Worm (Caenorhabditis elegans) whole organism, young adult: ENCODE measurements around the gene srsx-11.

Source experiments
- B0019.2 ChIP-seq: fragments of 200-800 bp; sonication (Bioruptor generic); conservative IDR thresholded peaks from 2 replicates; pipeline ENCODE4 v1.3.6; 2022; ENCODE audit warnings: missing genetic modification reagents, missing genetic modification characterization, missing compliant biosample characterization
- B0261.1 ChIP-seq: sonication (generic microtip); optimal IDR thresholded peaks from 2 replicates; lab custom pipeline; 2016; ENCODE audit warnings: mild to moderate bottlenecking, missing genetic modification characterization, moderate library complexity, missing compliant biosample characterization
- D2030.7 ChIP-seq: fragments of 200-800 bp; sonication (Bioruptor generic); IDR thresholded peaks from 2 replicates; pipeline ENCODE4 v1.3.6; 2022; ENCODE audit warnings: missing genetic modification reagents, missing genetic modification characterization, missing compliant biosample characterization
- F22D6.2 ChIP-seq: sonication (generic microtip); optimal IDR thresholded peaks from 2 replicates; lab custom pipeline; 2016; ENCODE audit warnings: mild to moderate bottlenecking, missing genetic modification characterization, missing compliant biosample characterization
- F33H1.4 ChIP-seq: fragments of 200-800 bp; sonication (Bioruptor generic); IDR thresholded peaks from 2 replicates; pipeline ENCODE4 v1.3.6; 2022; ENCODE audit warnings: missing genetic modification reagents, missing genetic modification characterization, missing compliant biosample characterization
- F37B4.10 ChIP-seq: fragments of 200-800 bp; sonication (Bioruptor generic); IDR thresholded peaks from 2 replicates; pipeline ENCODE4 v1.3.6; 2022; ENCODE audit warnings: missing genetic modification characterization, missing compliant biosample characterization
- F39B2.1 ChIP-seq: fragments of 200-800 bp; sonication (Bioruptor generic); IDR thresholded peaks from 2 replicates; pipeline ENCODE4 v1.3.6; 2022; ENCODE audit warnings: missing genetic modification reagents, missing genetic modification characterization, missing compliant biosample characterization
- ama-1 ChIP-seq, 3 experiments: fragments of 150-350 bp in 1 of 3; sonication (generic microtip) in 2 of 3; optimal IDR thresholded peaks; 2 replicates each; lab custom pipeline; 2014 to 2018; ENCODE audit warnings: missing biosample characterization in 2 of 3, missing genetic modification characterization in 2 of 3, missing genetic modification reagents in 2 of 3
- atf-7 ChIP-seq: sonication (generic microtip); optimal IDR thresholded peaks from 2 replicates; lab custom pipeline; 2017; ENCODE audit warnings: mild to moderate bottlenecking, missing genetic modification characterization, missing compliant biosample characterization
- attf-3 ChIP-seq: fragments of 200-800 bp; sonication (Bioruptor generic); conservative IDR thresholded peaks from 2 replicates; pipeline ENCODE4 v1.3.6; 2022; ENCODE audit warnings: missing genetic modification reagents, missing genetic modification characterization, missing compliant biosample characterization
- attf-5 ChIP-seq: fragments of 200-800 bp; sonication (Bioruptor generic); optimal IDR thresholded peaks from 2 replicates; lab custom pipeline; 2018; ENCODE audit warnings: mild to moderate bottlenecking, missing genetic modification characterization, missing compliant biosample characterization
- attf-6 ChIP-seq: fragments of 200-800 bp; sonication (Bioruptor generic); IDR thresholded peaks from 2 replicates; pipeline ENCODE4 v1.3.6; 2022; ENCODE audit warnings: missing genetic modification reagents, missing genetic modification characterization, missing compliant biosample characterization
- bed-2 ChIP-seq: fragments of 200-800 bp; sonication (Bioruptor generic); IDR thresholded peaks from 2 replicates; pipeline ENCODE4 v1.3.6; 2022; ENCODE audit warnings: missing genetic modification reagents, missing genetic modification characterization, missing compliant biosample characterization
- cebp-2 ChIP-seq: fragments of 200-800 bp; sonication (Bioruptor generic); IDR thresholded peaks from 2 replicates; pipeline ENCODE4 v1.3.6; 2022; ENCODE audit warnings: missing genetic modification characterization, missing compliant biosample characterization
- ceh-100 ChIP-seq: fragments of 200-800 bp; sonication (Bioruptor generic); IDR thresholded peaks from 2 replicates; pipeline ENCODE4 v1.3.6; 2022; ENCODE audit warnings: missing genetic modification reagents, missing genetic modification characterization, missing compliant biosample characterization
- ceh-40 ChIP-seq: fragments of 200-800 bp; sonication (Bioruptor generic); IDR thresholded peaks from 2 replicates; pipeline ENCODE4 v1.3.6; 2022; ENCODE audit warnings: missing genetic modification characterization, missing compliant biosample characterization
- ceh-58 ChIP-seq: fragments of 200-800 bp; sonication (Bioruptor generic); IDR thresholded peaks from 2 replicates; pipeline ENCODE4 v1.3.6; 2022; ENCODE audit warnings: missing genetic modification characterization, missing compliant biosample characterization
- ceh-79 ChIP-seq: sonication (generic microtip); optimal IDR thresholded peaks from 2 replicates; lab custom pipeline; 2017; ENCODE audit warnings: mild to moderate bottlenecking, missing genetic modification characterization, missing compliant biosample characterization
- chd-7 ChIP-seq: sonication (generic microtip); optimal IDR thresholded peaks from 2 replicates; lab custom pipeline; 2016; ENCODE audit warnings: mild to moderate bottlenecking, missing genetic modification characterization, moderate library complexity, missing compliant biosample characterization
- dox-1 ChIP-seq: fragments of 200-800 bp; sonication (Bioruptor generic); IDR thresholded peaks from 2 replicates; pipeline ENCODE4 v1.3.6; 2022; ENCODE audit warnings: missing genetic modification reagents, missing genetic modification characterization, missing compliant biosample characterization
- dpl-1 ChIP-seq: fragments of 150-350 bp; optimal IDR thresholded peaks from 2 replicates; lab custom pipeline; 2014; ENCODE audit warnings: missing biosample characterization, missing genetic modification reagents, missing genetic modification characterization
- ets-4 ChIP-seq: fragments of 200-800 bp; sonication (Bioruptor generic); optimal IDR thresholded peaks from 2 replicates; lab custom pipeline; 2018; ENCODE audit warnings: mild to moderate bottlenecking, missing genetic modification characterization, missing compliant biosample characterization
- hmg-20 ChIP-seq: fragments of 200-800 bp; sonication (Bioruptor generic); IDR thresholded peaks from 2 replicates; pipeline ENCODE4 v1.3.6; 2022; ENCODE audit warnings: missing genetic modification reagents, missing genetic modification characterization, missing compliant biosample characterization
- let-607 ChIP-seq, 2 experiments: fragments of 200-800 bp in 1 of 2; sonication (Bioruptor generic) in 1 of 2; sonication (generic microtip) in 1 of 2; optimal IDR thresholded peaks; 2 replicates each; lab custom pipeline; 2016 to 2018; ENCODE audit warnings: mild to moderate bottlenecking in 2 of 2, missing compliant biosample characterization in 2 of 2, missing genetic modification characterization in 2 of 2, moderate library complexity in 2 of 2, missing genotype in 1 of 2
- lin-26 ChIP-seq: fragments of 200-800 bp; sonication (Bioruptor generic); IDR thresholded peaks from 2 replicates; pipeline ENCODE4 v1.3.6; 2022; ENCODE audit warnings: missing genetic modification reagents, missing genetic modification characterization, missing compliant biosample characterization
- lsl-1 ChIP-seq: fragments of 200-800 bp; sonication (Bioruptor generic); optimal IDR thresholded peaks from 2 replicates; lab custom pipeline; 2018; ENCODE audit warnings: mild to moderate bottlenecking, missing genetic modification characterization, moderate library complexity, missing compliant biosample characterization
- mcd-1 ChIP-seq: fragments of 200-800 bp; sonication (Bioruptor generic); IDR thresholded peaks from 2 replicates; pipeline ENCODE4 v1.3.6; 2022; ENCODE audit warnings: missing genetic modification reagents, missing genetic modification characterization, missing compliant biosample characterization
- mes-4 ChIP-seq: sonication (generic microtip); optimal IDR thresholded peaks from 2 replicates; lab custom pipeline; 2016; ENCODE audit warnings: missing genotype, missing genetic modification characterization, missing compliant biosample characterization
- nfyb-1 ChIP-seq: fragments of 200-800 bp; sonication (Bioruptor generic); IDR thresholded peaks from 2 replicates; pipeline ENCODE4 v1.3.6; 2022; ENCODE audit warnings: missing genetic modification reagents, missing genetic modification characterization, missing compliant biosample characterization
- pha-4 ChIP-seq: fragments of 150-350 bp; sonication (generic microtip); optimal IDR thresholded peaks from 2 replicates; lab custom pipeline; 2014; ENCODE audit warnings: missing biosample characterization, missing genetic modification reagents, missing genetic modification characterization
- rpc-1 ChIP-seq, 2 experiments: fragments of 150-350 bp in 1 of 2; sonication (generic microtip) in 1 of 2; optimal IDR thresholded peaks; 2 replicates each; lab custom pipeline; 2014 to 2018; ENCODE audit warnings: missing biosample characterization in 1 of 2, missing genetic modification characterization in 1 of 2, missing genetic modification reagents in 1 of 2, missing genotype in 1 of 2
- sdz-38 ChIP-seq: sonication (generic microtip); optimal IDR thresholded peaks from 2 replicates; lab custom pipeline; 2016; ENCODE audit warnings: missing genotype, missing genetic modification characterization, missing compliant biosample characterization
- snpc-1.1 ChIP-seq: sonication (generic microtip); optimal IDR thresholded peaks from 2 replicates; lab custom pipeline; 2017; ENCODE audit warnings: missing genetic modification characterization, mild to moderate bottlenecking, missing compliant biosample characterization, antibody characterized with exemption, moderate library complexity, missing genotype, missing genetic modification reagents; ENCODE audit not compliant: insufficient read depth
- snpc-3.4 ChIP-seq: sonication (generic microtip); optimal IDR thresholded peaks from 2 replicates; lab custom pipeline; 2017; ENCODE audit warnings: missing genetic modification characterization, mild to moderate bottlenecking, missing compliant biosample characterization, antibody characterized with exemption, moderate library complexity, missing genotype, missing genetic modification reagents
- zfh-2 ChIP-seq: fragments of 200-800 bp; sonication (Bioruptor generic); conservative IDR thresholded peaks from 2 replicates; pipeline ENCODE4 v1.3.6; 2022; ENCODE audit warnings: missing genetic modification reagents, missing genetic modification characterization, missing compliant biosample characterization
- zim-3 ChIP-seq: sonication (generic microtip); optimal IDR thresholded peaks from 2 replicates; lab custom pipeline; 2017; ENCODE audit warnings: mild to moderate bottlenecking, missing genetic modification characterization, moderate library complexity, missing compliant biosample characterization
- ztf-25 ChIP-seq: fragments of 200-800 bp; sonication (Bioruptor generic); IDR thresholded peaks from 2 replicates; pipeline ENCODE4 v1.3.6; 2022; ENCODE audit warnings: missing genetic modification reagents, missing genetic modification characterization, missing compliant biosample characterization
- ztf-3 ChIP-seq: fragments of 200-800 bp; sonication (Bioruptor generic); optimal IDR thresholded peaks from 2 replicates; lab custom pipeline; 2018; ENCODE audit warnings: mild to moderate bottlenecking, missing genetic modification characterization, missing compliant biosample characterization

srsx-11 gene

ce11 chrV:4935096-4935495, 43.9 kb downstream of the srsx-11 start:
- TF ChIP-seq mes-4 (tag; lab: Kevin White, UChicago) (no peak), pha-4 (tag; lab: Kevin White, UChicago) (no peak), zfh-2 (GFP tag; lab: Robert Waterston, UW) (no peak), B0261.1 (tag; lab: Kevin White, UChicago) (no peak), rpc-1 (optimal IDR thresholded peaks at IDR 0.05; lab: Kevin White, UChicago) (no peak), rpc-1 (tag; optimal IDR thresholded peaks at IDR 0.05; lab: Kevin White, UChicago) (no peak)
- TF ChIP-seq, all 124 proteins: peak for 0

- TF ChIP-seq D2030.7 (GFP tag; lab: Robert Waterston, UW): no peak
- TF ChIP-seq snpc-3.4 (tag; lab: Kevin White, UChicago): no peak
- TF ChIP-seq, all 124 proteins: peak for 0
These were observed 44.6 kb downstream of the srsx-11 start, which contains the start of gene catp-2 for ce11 chrV:4934406-4934805. catp-2 (plus strand) TSS chrV:4934706.

- TF ChIP-seq mcd-1 (GFP tag; lab: Robert Waterston, UW): no peak
- no peak for TF ChIP-seq F37B4.10 (GFP tag; lab: Robert Waterston, UW)
- TF ChIP-seq ceh-40 (GFP tag; lab: Robert Waterston, UW): no peak
- TF ChIP-seq let-607 (tag; optimal IDR thresholded peaks at IDR 0.05; lab: Kevin White, UChicago): no peak
- no peak for TF ChIP-seq chd-7 (tag; lab: Kevin White, UChicago)
- TF ChIP-seq F33H1.4 (GFP tag; lab: Robert Waterston, UW): no peak
- no peak for TF ChIP-seq mes-4 (tag; lab: Kevin White, UChicago)
- TF ChIP-seq sdz-38 (tag; lab: Kevin White, UChicago): no peak
- TF ChIP-seq attf-6 (GFP tag; lab: Robert Waterston, UW): no peak
- TF ChIP-seq ceh-100 (GFP tag; lab: Robert Waterston, UW): no peak
- TF ChIP-seq F39B2.1 (GFP tag; lab: Robert Waterston, UW): no peak
- TF ChIP-seq ceh-79 (tag; lab: Kevin White, UChicago): no peak
- TF ChIP-seq F22D6.2 (tag; lab: Kevin White, UChicago): no peak
- TF ChIP-seq ets-4 (GFP tag; lab: Kevin White, UChicago): no peak
- TF ChIP-seq dox-1 (GFP tag; lab: Robert Waterston, UW): no peak
- no peak for TF ChIP-seq cebp-2 (GFP tag; lab: Robert Waterston, UW)
- no peak for TF ChIP-seq lin-26 (GFP tag; lab: Robert Waterston, UW)
- no peak for TF ChIP-seq zfh-2 (GFP tag; lab: Robert Waterston, UW)
- no peak for TF ChIP-seq ztf-25 (GFP tag; lab: Robert Waterston, UW)
These were observed 45.7 kb downstream of the srsx-11 start for ce11 chrV:4933268-4933667.

ce11 chrV:4932814-4933213, 46.1 kb downstream of the srsx-11 start, which contains the start of gene C02E7.10:
C02E7.10 (minus strand) TSS chrV:4933045.
- TF ChIP-seq ama-1 (optimal IDR thresholded peaks at IDR 0.05; lab: Kevin White, UChicago) (no peak), ama-1 (GFP tag; optimal IDR thresholded peaks at IDR 0.05; lab: Kevin White, UChicago) (no peak), B0019.2 (GFP tag; lab: Robert Waterston, UW) (no peak), ztf-25 (GFP tag; lab: Robert Waterston, UW) (no peak), ztf-3 (GFP tag; lab: Kevin White, UChicago) (no peak), pha-4 (tag; lab: Kevin White, UChicago) (no peak), mcd-1 (GFP tag; lab: Robert Waterston, UW) (no peak), B0261.1 (tag; lab: Kevin White, UChicago) (no peak), snpc-1.1 (tag; lab: Kevin White, UChicago) (no peak), hmg-20 (GFP tag; lab: Robert Waterston, UW) (no peak), ceh-58 (no peak), attf-5 (GFP tag; lab: Kevin White, UChicago) (no peak), lsl-1 (no peak), let-607 (tag; optimal IDR thresholded peaks at IDR 0.05; lab: Kevin White, UChicago) (no peak), zim-3 (tag; lab: Kevin White, UChicago) (no peak), nfyb-1 (no peak), bed-2 (no peak), attf-3 (no peak), atf-7 (tag; lab: Kevin White, UChicago) (no peak), dpl-1 (GFP tag; lab: Kevin White, UChicago) (no peak)
